Worm (Caenorhabditis elegans) whole organism, L4 larva: ENCODE results near the gene K07F5.16.
A peak's percentile ranks its signal among the peaks of the same experiment; 100 is the strongest.

Source experiments
- T20F7.1 ChIP-seq: fragments of 200-800 bp; sonication (Bioruptor generic); optimal IDR thresholded peaks from 2 replicates; lab custom pipeline; 2018; ENCODE audit warnings: mild to moderate bottlenecking, missing genetic modification characterization, missing compliant biosample characterization
- Y105C5A.15 ChIP-seq: fragments of 200-800 bp; sonication (Bioruptor generic); IDR thresholded peaks from 2 replicates; pipeline ENCODE4 v1.3.6; 2022; ENCODE audit warnings: missing genetic modification characterization, missing compliant biosample characterization
- ZK337.2 ChIP-seq: fragments of 200-800 bp; sonication (Bioruptor generic); IDR thresholded peaks from 2 replicates; pipeline ENCODE4 v1.3.6; 2022; ENCODE audit warnings: missing genetic modification reagents, missing genetic modification characterization, missing compliant biosample characterization
- ama-1 ChIP-seq: fragments of 150-350 bp; optimal IDR thresholded peaks from 2 replicates; lab custom pipeline; 2014; ENCODE audit warnings: inconsistent platforms, mixed read lengths
- ceh-44 ChIP-seq: fragments of 200-800 bp; sonication (Bioruptor generic); IDR thresholded peaks from 2 replicates; pipeline ENCODE4 v1.3.6; 2022; ENCODE audit warnings: missing genetic modification reagents, missing genetic modification characterization, missing compliant biosample characterization
- daf-16 ChIP-seq, 3 experiments: sonication (generic microtip); optimal IDR thresholded peaks; 2 replicates each; lab custom pipeline; 2016 to 2017; ENCODE audit warnings: missing genetic modification characterization in 3 of 3, missing genetic modification reagents in 3 of 3, mild to moderate bottlenecking in 2 of 3, missing compliant biosample characterization in 2 of 3, missing biosample characterization in 1 of 3, moderate library complexity in 1 of 3
- daf-8 ChIP-seq: fragments of 200-800 bp; sonication (Bioruptor generic); IDR thresholded peaks from 2 replicates; pipeline ENCODE4 v1.3.6; 2022; ENCODE audit warnings: missing genetic modification characterization, missing compliant biosample characterization
- dmd-6 ChIP-seq: fragments of 200-800 bp; sonication (Bioruptor generic); IDR thresholded peaks from 2 replicates; pipeline ENCODE4 v1.3.6; 2022; ENCODE audit warnings: missing genetic modification reagents, missing genetic modification characterization, missing compliant biosample characterization
- dmd-8 ChIP-seq: fragments of 200-800 bp; sonication (Bioruptor generic); IDR thresholded peaks from 2 replicates; pipeline ENCODE4 v1.3.6; 2022; ENCODE audit warnings: missing genetic modification characterization, missing compliant biosample characterization
- dpl-1 ChIP-seq: fragments of 150-350 bp; optimal IDR thresholded peaks from 2 replicates; lab custom pipeline; 2014; ENCODE audit warnings: missing biosample characterization, missing genetic modification reagents, missing genetic modification characterization
- duxl-1 ChIP-seq: sonication (generic microtip); optimal IDR thresholded peaks from 2 replicates; lab custom pipeline; 2016; ENCODE audit warnings: mild to moderate bottlenecking, missing genetic modification characterization, moderate library complexity, missing compliant biosample characterization; ENCODE audit not compliant: poor library complexity
- hlh-11 ChIP-seq: fragments of 200-800 bp; sonication (Bioruptor generic); optimal IDR thresholded peaks from 2 replicates; lab custom pipeline; 2018; ENCODE audit warnings: mild to moderate bottlenecking, missing genetic modification characterization, missing compliant biosample characterization
- hlh-30 ChIP-seq: sonication (generic microtip); optimal IDR thresholded peaks from 2 replicates; lab custom pipeline; 2017; ENCODE audit warnings: antibody characterized with exemption, mild to moderate bottlenecking, missing genetic modification characterization, missing compliant biosample characterization; ENCODE audit not compliant: insufficient read depth
- lim-7 ChIP-seq: fragments of 200-800 bp; sonication (Bioruptor generic); IDR thresholded peaks from 2 replicates; pipeline ENCODE4 v1.3.6; 2022; ENCODE audit warnings: missing genetic modification characterization, missing compliant biosample characterization
- lin-38 ChIP-seq: fragments of 200-800 bp; sonication (Bioruptor generic); IDR thresholded peaks from 2 replicates; pipeline ENCODE4 v1.3.6; 2022; ENCODE audit warnings: missing genetic modification reagents, missing genetic modification characterization, missing compliant biosample characterization
- madf-5 ChIP-seq, 2 experiments: fragments of 200-800 bp; sonication (Bioruptor generic); IDR thresholded peaks; 2 replicates each; pipeline ENCODE4 v1.3.6; 2022; ENCODE audit warnings: missing compliant biosample characterization in 2 of 2, missing genetic modification characterization in 2 of 2
- madf-9 ChIP-seq: fragments of 200-800 bp; sonication (Bioruptor generic); conservative IDR thresholded peaks from 2 replicates; pipeline ENCODE4 v1.3.6; 2022; ENCODE audit warnings: missing genetic modification reagents, missing genetic modification characterization, missing compliant biosample characterization
- mes-2 ChIP-seq: sonication (generic microtip); optimal IDR thresholded peaks from 2 replicates; lab custom pipeline; 2016; ENCODE audit warnings: missing genotype, mild to moderate bottlenecking, missing genetic modification characterization, missing compliant biosample characterization; ENCODE audit not compliant: poor library complexity, severe bottlenecking
- nhr-11 ChIP-seq: fragments of 150-350 bp; optimal IDR thresholded peaks from 2 replicates; lab custom pipeline; 2014; ENCODE audit warnings: missing biosample characterization, missing genetic modification characterization
- nhr-25 ChIP-seq: sonication (generic microtip); optimal IDR thresholded peaks from 2 replicates; lab custom pipeline; 2017; ENCODE audit warnings: missing genetic modification characterization, mild to moderate bottlenecking, missing compliant biosample characterization, antibody characterized with exemption, moderate library complexity, borderline replicate concordance; ENCODE audit not compliant: insufficient read depth
- nhr-28 ChIP-seq: fragments of 150-350 bp; optimal IDR thresholded peaks from 2 replicates; lab custom pipeline; 2014; ENCODE audit warnings: missing biosample characterization, missing genetic modification characterization
- nhr-41 ChIP-seq: fragments of 200-800 bp; sonication (Bioruptor generic); IDR thresholded peaks from 2 replicates; pipeline ENCODE4 v1.3.6; 2022; ENCODE audit warnings: missing genetic modification reagents, missing genetic modification characterization, missing compliant biosample characterization
- nhr-6 ChIP-seq: fragments of 150-350 bp; optimal IDR thresholded peaks from 2 replicates; lab custom pipeline; 2014; ENCODE audit warnings: missing biosample characterization, missing genetic modification characterization
- nhr-77 ChIP-seq: fragments of 150-350 bp; optimal IDR thresholded peaks from 2 replicates; lab custom pipeline; 2014; ENCODE audit warnings: missing biosample characterization, missing genetic modification characterization
- php-3 ChIP-seq: fragments of 200-800 bp; sonication (Bioruptor generic); IDR thresholded peaks from 2 replicates; pipeline ENCODE4 v1.3.6; 2022; ENCODE audit warnings: missing genetic modification reagents, missing genetic modification characterization, missing compliant biosample characterization
- pqm-1 ChIP-seq: sonication (generic microtip); optimal IDR thresholded peaks from 2 replicates; lab custom pipeline; 2017; ENCODE audit warnings: missing biosample characterization, missing genetic modification characterization
- rbr-2 ChIP-seq: sonication (generic microtip); optimal IDR thresholded peaks from 2 replicates; lab custom pipeline; 2016; ENCODE audit warnings: missing genotype, missing genetic modification characterization, missing compliant biosample characterization
- sdz-12 ChIP-seq: fragments of 200-800 bp; sonication (Bioruptor generic); optimal IDR thresholded peaks from 2 replicates; lab custom pipeline; 2018; ENCODE audit warnings: mild to moderate bottlenecking, missing genetic modification characterization, missing compliant biosample characterization
- snpc-1.2 ChIP-seq: fragments of 200-800 bp; sonication (Bioruptor generic); IDR thresholded peaks from 2 replicates; pipeline ENCODE4 v1.3.6; 2022; ENCODE audit warnings: missing genetic modification reagents, missing genetic modification characterization, missing compliant biosample characterization
- spr-1 ChIP-seq: sonication (generic microtip); optimal IDR thresholded peaks from 2 replicates; lab custom pipeline; 2016; ENCODE audit warnings: mild to moderate bottlenecking, missing genetic modification characterization, missing compliant biosample characterization
- spr-3 ChIP-seq: fragments of 200-800 bp; sonication (Bioruptor generic); optimal IDR thresholded peaks from 2 replicates; lab custom pipeline; 2018; ENCODE audit warnings: mild to moderate bottlenecking, missing genetic modification characterization, missing compliant biosample characterization
- unc-130 ChIP-seq: sonication (generic microtip); optimal IDR thresholded peaks from 2 replicates; lab custom pipeline; 2016; ENCODE audit warnings: missing genetic modification reagents, missing genetic modification characterization, missing compliant biosample characterization
- vab-7 ChIP-seq: fragments of 200-800 bp; sonication (Bioruptor generic); IDR thresholded peaks from 2 replicates; pipeline ENCODE4 v1.3.6; 2022; ENCODE audit warnings: missing genetic modification reagents, missing genetic modification characterization, missing compliant biosample characterization
- zfp-3 ChIP-seq: fragments of 200-800 bp; sonication (Bioruptor generic); conservative IDR thresholded peaks from 2 replicates; pipeline ENCODE4 v1.3.6; 2022; ENCODE audit warnings: missing genetic modification reagents, missing genetic modification characterization, missing compliant biosample characterization
- ztf-11 ChIP-seq: fragments of 150-350 bp; optimal IDR thresholded peaks from 2 replicates; lab custom pipeline; 2014; ENCODE audit warnings: missing biosample characterization, missing genetic modification characterization

K07F5.16 gene

DNA sequence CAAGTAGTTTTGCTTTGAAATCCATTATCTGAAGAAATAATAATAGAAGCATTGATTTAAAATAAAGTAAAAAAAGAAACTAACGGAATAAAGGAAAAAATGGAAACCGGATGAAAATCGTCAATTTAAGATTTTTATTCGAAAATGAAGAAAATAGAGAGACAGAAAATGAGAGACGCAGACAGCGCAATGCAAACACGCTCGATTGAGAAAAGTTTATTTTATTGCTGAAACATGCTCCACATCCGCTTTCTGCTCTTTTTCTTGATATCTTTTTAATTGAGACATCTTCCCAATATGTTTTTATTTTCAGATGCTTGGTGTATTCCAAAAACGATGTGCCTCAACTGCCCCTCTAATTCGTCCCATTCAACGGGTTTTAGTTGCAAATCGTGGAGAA is 20.3 kb downstream of the K07F5.16 start, which contains the start of the genes prp-18 and mccc-1:
TSS of gene prp-18 (minus strand) at position 127 of the 400 bp plus-strand sequence.
TSS of gene mccc-1 (plus strand) at position 314 of the 400 bp plus-strand sequence.
- TF ChIP-seq vab-7 (no peak), mes-2 (tag; lab: Kevin White, UChicago) (peak; percentile 72), lin-38 (GFP tag; lab: Robert Waterston, UW) (peak; percentile 94), spr-3 (no peak), Y105C5A.15 (GFP tag; lab: Robert Waterston, UW) (no peak), T20F7.1 (GFP tag; lab: Kevin White, UChicago) (peak; percentile 48), snpc-1.2 (GFP tag; lab: Robert Waterston, UW) (0 out of 2 replicates have a peak, but pooled peaks have one; percentile 24), hlh-11 (tag; lab: Kevin White, UChicago) (peak; percentile 3), madf-5 (GFP tag; IDR thresholded peaks at IDR 0.05; lab: Robert Waterston, UW) (0 out of 4 replicates have a peak, but pooled peaks of 1 of the 2 experiments have one; percentile 14), nhr-6 (peak; percentile 57), unc-130 (GFP tag; lab: Kevin White, UChicago) (peak; percentile 64), nhr-77 (tag; lab: Kevin White, UChicago) (peak; percentile 34), dpl-1 (GFP tag; lab: Kevin White, UChicago) (peak; percentile 61), ztf-11 (tag; lab: Kevin White, UChicago) (no peak), nhr-28 (peak; percentile 4)

DNA sequence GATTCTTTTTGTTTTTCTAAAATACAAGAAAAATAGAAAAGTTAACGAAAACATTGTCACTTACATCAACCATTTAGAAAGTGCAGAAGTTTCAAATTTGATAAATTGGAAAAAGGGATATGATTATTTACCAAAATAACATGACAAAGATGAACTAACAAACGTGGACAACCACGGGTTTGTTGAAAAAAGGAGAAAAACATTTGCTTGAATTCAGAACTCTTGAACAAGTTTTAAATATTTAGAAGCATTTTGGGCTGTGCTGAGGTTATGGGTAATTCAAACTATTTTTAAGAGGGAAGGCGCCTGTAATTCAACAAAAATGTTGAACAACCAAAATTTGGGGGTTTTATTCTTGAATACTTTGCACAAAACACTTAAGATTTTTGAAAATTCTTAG is 25.9 kb downstream of the K07F5.16 start, which contains the start of gene ttbk-3:
TSS of gene ttbk-3 (minus strand) at position 101 of the 400 bp plus-strand sequence.
- TF ChIP-seq nhr-11 (tag; lab: Kevin White, UChicago) (no peak), daf-8 (GFP tag; lab: Robert Waterston, UW) (no peak), ceh-44 (GFP tag; lab: Robert Waterston, UW) (no peak), sdz-12 (GFP tag; lab: Kevin White, UChicago) (no peak), pqm-1 (no peak), zfp-3 (GFP tag; lab: Robert Waterston, UW) (no peak), daf-16 (GFP tag; optimal IDR thresholded peaks at IDR 0.05; lab: Kevin White, UChicago) (no peak), daf-16 (tag; optimal IDR thresholded peaks at IDR 0.05; lab: Kevin White, UChicago) (no peak), spr-1 (tag; lab: Kevin White, UChicago) (no peak), php-3 (GFP tag; lab: Robert Waterston, UW) (no peak), duxl-1 (tag; lab: Kevin White, UChicago) (no peak), hlh-30 (no peak), madf-9 (GFP tag; lab: Robert Waterston, UW) (no peak), dmd-6 (GFP tag; lab: Robert Waterston, UW) (no peak), mes-2 (tag; lab: Kevin White, UChicago) (no peak), spr-3 (no peak), lin-38 (GFP tag; lab: Robert Waterston, UW) (no peak), lim-7 (GFP tag; lab: Robert Waterston, UW) (no peak), nhr-41 (GFP tag; lab: Robert Waterston, UW) (no peak), rbr-2 (tag; lab: Kevin White, UChicago) (no peak), unc-130 (GFP tag; lab: Kevin White, UChicago) (no peak)

DNA sequence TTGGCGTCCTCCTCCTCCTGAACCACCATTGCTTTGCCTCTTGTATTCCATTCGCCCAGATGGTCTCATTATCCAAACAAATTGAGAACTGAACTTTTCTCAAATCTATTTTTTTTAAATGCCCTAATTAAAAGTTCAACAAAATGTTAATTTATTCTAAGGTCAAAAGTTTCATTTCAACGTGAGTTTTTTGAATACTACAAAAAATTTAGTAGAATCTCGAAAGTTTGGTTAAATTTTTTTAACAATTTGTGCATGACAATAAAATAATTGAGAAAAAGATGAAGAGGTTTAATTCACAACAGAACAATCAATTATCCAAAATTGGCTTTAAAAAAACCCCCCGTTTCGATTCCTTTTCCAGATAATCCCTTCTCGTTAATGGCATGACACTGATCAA is 28.0 kb downstream of the K07F5.16 start, which contains the start of gene F32B6.4:
TSS of gene F32B6.4 (minus strand) at position 101 of the 400 bp plus-strand sequence.
- TF ChIP-seq dmd-8 (GFP tag; lab: Robert Waterston, UW), result no peak
- no peak for TF ChIP-seq ama-1 (lab: Kevin White, UChicago)
- no peak for TF ChIP-seq ZK337.2 (GFP tag; lab: Robert Waterston, UW)
- TF ChIP-seq ceh-44 (GFP tag; lab: Robert Waterston, UW), result no peak
- no peak for TF ChIP-seq sdz-12 (GFP tag; lab: Kevin White, UChicago)
- no peak for TF ChIP-seq vab-7
- TF ChIP-seq nhr-25 (tag; lab: Kevin White, UChicago), result no peak
- no peak for TF ChIP-seq nhr-11 (tag; lab: Kevin White, UChicago)
